Worm (Caenorhabditis elegans): ENCODE measurements around the gene msra-1.

- TF ChIP-seq ztf-29 (GFP tag; IDR thresholded peaks at IDR 0.05) (no peak), ref-1 (GFP tag; conservative IDR thresholded peaks at IDR 0.05) (no peak), cog-1 (tag; optimal IDR thresholded peaks at IDR 0.05) (no peak), med-1 (GFP tag; optimal IDR thresholded peaks at IDR 0.05; ENCODE audit: insufficient read depth) (no peak), ztf-23 (GFP tag; IDR thresholded peaks at IDR 0.05) (no peak)
These were observed 23.1 kb downstream of the msra-1 start for ce11 chrII:7340703-7341102.
